Worm (Caenorhabditis elegans) whole organism, L4/young adult: ENCODE data around the gene mtre-1.
A peak's percentile ranks its signal among the peaks of the same experiment; 100 is the strongest.

Experiments used
- W03F9.2 ChIP-seq: fragments of 150-350 bp; optimal IDR thresholded peaks from 2 replicates; lab custom pipeline; 2014; ENCODE audit warnings: missing biosample characterization, missing genetic modification characterization
- dao-5 ChIP-seq: sonication (generic microtip); optimal IDR thresholded peaks from 2 replicates; lab custom pipeline; 2016; ENCODE audit warnings: missing genotype, missing genetic modification characterization, moderate library complexity, missing compliant biosample characterization
- him-1 ChIP-seq: sonication (generic microtip); optimal IDR thresholded peaks from 2 replicates; lab custom pipeline; 2016; ENCODE audit warnings: missing genotype, missing genetic modification reagents, missing genetic modification characterization, missing compliant biosample characterization

Gene mtre-1

DNA sequence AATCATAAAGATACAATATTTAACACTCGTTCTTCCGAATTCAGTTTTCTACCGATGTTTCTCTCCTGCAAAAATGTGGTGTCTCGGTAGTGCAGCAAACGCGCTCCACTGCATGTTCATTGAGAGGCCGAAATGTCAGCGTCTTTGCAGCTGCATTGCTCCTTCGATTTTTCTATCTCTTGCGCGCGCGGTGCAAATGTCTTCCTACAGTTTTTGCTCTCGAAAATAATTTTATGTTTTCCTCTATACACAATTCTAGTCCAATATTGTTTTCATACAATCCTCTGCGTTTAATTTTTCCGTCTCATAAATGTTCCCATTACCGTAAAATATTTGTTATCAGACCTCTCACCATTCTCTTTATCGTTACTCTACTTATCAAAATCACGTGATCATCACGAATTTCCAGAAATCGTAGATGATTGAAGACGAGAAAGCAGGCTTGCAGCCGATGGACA, 12.0 kb upstream of the mtre-1 start, which contains the start of gene ufd-2:
TSS of gene ufd-2 (plus strand) at position 408 of the 458 bp plus-strand sequence.
- TF ChIP-seq W03F9.2 (peak; percentile 66), him-1 (tag; lab: Kevin White, UChicago) (no peak)

DNA sequence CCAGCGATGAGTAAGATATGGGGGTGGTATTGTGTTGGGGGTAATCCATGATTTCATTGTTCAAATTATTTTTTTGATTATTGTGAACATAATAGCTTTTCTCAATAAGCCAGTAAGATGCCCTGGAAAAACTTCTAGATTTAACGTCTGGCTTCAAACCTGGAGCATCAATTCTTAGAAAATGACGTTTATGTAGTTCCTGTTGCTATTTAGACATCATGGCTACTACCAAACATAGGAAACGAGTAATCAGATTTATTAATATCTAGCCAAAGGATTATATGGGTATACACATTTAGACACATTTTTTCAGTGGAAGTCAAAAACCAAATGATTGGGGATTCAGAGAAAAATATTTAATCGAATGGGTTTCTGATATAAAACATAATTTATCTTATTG, 9.2 kb upstream of the mtre-1 start:
- TF ChIP-seq W03F9.2, result no peak
- no peak for TF ChIP-seq dao-5 (tag; lab: Kevin White, UChicago)
- TF ChIP-seq him-1 (tag; lab: Kevin White, UChicago), result no peak

DNA sequence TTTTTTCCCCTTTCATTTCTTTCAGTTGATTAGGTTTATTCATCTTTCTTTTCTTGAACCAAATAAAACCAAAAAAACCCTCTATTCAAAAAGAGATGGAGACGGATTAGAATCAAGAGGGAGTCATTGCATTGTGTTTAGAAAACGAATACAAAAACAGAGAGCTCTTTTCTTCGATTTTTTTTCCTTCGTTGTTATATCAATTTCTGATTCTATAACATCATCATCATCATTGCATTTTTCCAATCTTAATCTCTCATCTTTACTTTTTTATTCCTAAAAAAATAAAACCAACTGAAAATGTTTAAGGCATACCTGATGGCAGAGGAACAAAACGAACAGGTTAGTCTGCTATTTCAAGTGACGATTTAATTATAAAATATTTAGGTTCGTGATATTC, 8.4 kb upstream of the mtre-1 start, which contains the start of gene T05H10.8:
TSS of gene T05H10.8 (plus strand) at position 301 of the 400 bp plus-strand sequence.
- no peak for TF ChIP-seq W03F9.2
- no peak for TF ChIP-seq dao-5 (tag; lab: Kevin White, UChicago)
- no peak for TF ChIP-seq him-1 (tag; lab: Kevin White, UChicago)

DNA sequence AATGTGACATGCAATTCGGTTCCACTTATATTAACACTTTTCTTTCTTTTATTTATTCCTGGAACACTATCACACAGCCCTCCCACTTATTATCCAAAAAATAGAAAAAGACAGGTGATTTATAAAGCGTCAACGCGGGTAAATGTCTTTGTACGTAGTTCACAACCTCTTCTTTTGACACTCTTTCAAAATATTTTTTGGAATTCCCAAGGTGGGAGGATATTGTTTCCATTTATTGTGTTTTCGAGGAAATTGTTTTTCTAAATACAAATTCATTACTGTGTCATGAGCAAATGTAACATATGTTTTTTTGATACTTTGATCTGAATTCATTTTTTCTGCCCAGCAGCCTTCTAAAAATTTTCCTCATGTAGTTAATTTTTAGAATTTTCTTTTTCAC, 7.5 kb upstream of the mtre-1 start:
- no peak for TF ChIP-seq dao-5 (tag; lab: Kevin White, UChicago)
- TF ChIP-seq W03F9.2, result no peak
- TF ChIP-seq him-1 (tag; lab: Kevin White, UChicago), result no peak

DNA sequence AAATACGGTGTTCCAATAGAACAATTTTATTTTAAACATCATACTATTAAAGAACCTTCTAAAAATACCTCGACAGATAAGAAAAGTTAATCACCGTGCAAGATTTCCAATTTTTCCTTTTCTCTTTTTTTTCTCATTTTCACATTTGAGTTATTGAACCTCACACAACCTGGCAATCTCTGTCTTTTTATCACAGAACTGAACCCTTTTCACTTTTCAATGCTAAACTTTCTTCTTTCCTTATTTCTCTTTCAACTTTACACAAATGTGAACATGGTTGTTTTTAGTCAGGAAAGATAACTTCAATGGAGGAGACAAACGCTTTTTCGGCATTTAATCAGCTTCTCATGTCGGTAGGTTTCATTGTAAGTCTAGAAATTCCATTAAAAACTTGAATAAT, 2.5 kb upstream of the mtre-1 start, which contains the start of gene T05H10.4:
TSS of gene T05H10.4 (plus strand) at position 301 of the 400 bp plus-strand sequence.
- TF ChIP-seq him-1 (tag; lab: Kevin White, UChicago), result no peak
- TF ChIP-seq W03F9.2, result no peak
- no peak for TF ChIP-seq dao-5 (tag; lab: Kevin White, UChicago)

DNA sequence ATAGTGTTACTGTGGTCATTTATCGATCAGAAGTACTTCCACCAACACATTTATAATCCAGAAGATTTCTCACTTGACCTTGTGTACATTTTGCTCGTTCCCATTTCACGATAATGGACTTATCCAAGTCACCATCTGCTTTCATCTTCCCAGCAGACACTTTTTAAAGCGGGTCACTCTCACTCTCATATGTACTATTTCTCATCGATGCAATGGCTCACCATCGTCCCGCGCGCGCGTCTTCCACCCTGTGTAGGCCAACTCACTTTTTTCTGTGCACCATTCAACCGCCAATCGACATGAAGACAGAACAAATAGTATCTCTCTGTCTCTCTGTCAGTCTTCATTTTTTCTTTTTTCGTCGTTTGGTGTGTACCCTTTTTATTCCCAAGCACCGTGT, 1.8 kb upstream of the mtre-1 start:
- TF ChIP-seq W03F9.2, result no peak
- no peak for TF ChIP-seq dao-5 (tag; lab: Kevin White, UChicago)
- no peak for TF ChIP-seq him-1 (tag; lab: Kevin White, UChicago)

DNA sequence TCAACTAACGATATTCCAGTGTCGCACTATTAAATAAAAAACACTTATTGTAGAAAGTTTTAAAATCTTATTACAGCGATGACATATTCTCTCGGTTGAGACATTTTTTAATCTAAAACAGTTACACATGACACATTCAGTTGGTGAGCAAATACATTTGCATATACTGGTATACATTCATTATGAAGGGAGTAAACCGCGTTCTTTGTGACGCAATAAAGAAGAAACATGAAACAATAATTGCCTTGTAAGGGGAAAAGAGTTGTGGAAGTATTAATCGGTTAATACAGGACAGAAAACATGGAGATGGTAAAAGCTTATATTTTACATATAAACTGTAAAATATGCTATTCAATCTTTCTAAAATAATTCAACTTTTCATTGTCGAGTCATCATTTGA, 953 bp upstream of the mtre-1 start:
- no peak for TF ChIP-seq W03F9.2
- TF ChIP-seq him-1 (tag; lab: Kevin White, UChicago), result no peak
- TF ChIP-seq dao-5 (tag; lab: Kevin White, UChicago), result no peak

DNA sequence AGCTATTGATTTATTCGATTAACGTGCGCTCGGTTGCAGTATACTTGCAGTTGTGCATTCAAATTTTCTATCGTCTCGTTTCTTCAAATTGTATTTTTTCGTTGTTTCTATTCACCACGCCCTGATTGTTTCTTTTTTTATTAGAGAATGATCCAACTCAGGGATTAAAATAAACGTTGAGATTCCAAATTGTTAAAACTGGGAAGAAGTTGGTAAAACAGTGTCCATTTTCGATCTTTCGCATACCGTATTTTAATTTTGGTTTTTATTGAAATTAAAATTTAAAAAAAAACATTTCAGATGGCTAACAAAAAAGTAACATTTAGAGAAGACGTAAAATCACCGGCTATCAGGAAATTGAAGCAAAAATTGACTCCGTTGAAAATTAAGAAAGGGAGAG, 3.1 kb downstream of the mtre-1 start, which contains the start of gene apn-1:
TSS of gene apn-1 (plus strand) at position 301 of the 400 bp plus-strand sequence.
- TF ChIP-seq W03F9.2 (no peak), dao-5 (tag; lab: Kevin White, UChicago) (no peak)

DNA sequence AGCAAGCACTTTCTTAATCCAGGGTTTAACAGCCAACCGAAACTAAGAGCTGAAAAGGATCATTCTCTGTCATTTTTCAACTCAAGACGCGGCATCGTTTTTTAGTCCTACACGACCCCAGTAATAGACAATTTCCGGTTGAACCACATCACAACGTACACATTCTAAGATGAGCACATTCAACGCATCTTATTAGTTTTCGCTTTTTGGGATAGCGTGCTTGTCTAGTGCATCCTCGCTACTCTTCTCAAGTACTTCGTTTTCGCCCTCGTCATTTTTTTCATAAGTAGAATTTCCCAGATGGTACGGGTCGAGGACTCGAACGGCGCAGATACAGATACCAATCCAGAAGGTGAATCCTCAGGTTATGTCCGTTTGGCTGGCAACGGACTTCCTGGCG, 8.1 kb downstream of the mtre-1 start, which contains the start of gene T05H10.1:
TSS of gene T05H10.1 (plus strand) at position 301 of the 400 bp plus-strand sequence.
- no peak for TF ChIP-seq dao-5 (tag; lab: Kevin White, UChicago)
- TF ChIP-seq W03F9.2, result no peak
- TF ChIP-seq him-1 (tag; lab: Kevin White, UChicago), result no peak

DNA sequence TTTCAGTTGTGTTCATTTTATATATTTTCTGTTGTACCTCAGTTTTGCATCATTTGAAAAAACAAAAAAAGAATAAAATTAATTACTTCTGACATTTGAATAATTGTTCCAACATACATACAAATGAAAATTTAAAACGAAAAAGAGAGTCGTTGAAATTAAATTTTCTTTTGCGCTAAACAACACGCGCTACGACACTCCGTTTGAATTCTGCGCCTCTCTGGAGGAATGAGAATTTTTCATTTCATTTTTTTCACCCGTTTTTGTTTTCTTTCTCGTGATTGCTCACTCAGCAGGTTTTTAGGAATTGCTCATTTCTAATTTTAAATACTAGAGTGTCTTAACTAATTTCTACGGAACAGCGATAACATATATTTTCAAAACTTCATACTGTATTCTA, 8.7 kb downstream of the mtre-1 start:
- TF ChIP-seq dao-5 (tag; lab: Kevin White, UChicago) (no peak), W03F9.2 (peak; percentile 38)

DNA sequence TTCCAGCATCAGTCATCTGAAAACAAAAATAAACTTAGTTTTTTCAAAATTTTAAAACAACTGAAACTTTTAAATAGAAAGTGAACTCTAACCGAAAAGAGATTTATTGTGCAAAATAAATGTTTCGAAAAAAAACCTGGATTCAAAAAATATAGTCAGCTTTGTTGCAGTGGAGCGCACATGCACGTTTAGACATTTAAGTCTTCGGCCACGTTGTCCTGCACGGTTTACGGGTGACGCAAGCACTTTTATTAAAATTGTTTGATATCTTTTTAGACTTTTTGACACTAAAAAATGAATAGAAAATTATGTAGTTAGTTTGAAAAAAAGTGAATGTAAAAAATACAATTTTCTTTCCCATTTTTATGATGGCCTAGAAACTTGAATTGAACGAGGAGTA, 11.0 kb downstream of the mtre-1 start, which contains the start of the genes ubh-4 and algn-6:
TSS of gene ubh-4 (minus strand) at position 182 of the 400 bp plus-strand sequence.
TSS of gene algn-6 (plus strand) at position 387 of the 400 bp plus-strand sequence.
- TF ChIP-seq dao-5 (tag; lab: Kevin White, UChicago) (no peak), W03F9.2 (peak; percentile 77)

DNA sequence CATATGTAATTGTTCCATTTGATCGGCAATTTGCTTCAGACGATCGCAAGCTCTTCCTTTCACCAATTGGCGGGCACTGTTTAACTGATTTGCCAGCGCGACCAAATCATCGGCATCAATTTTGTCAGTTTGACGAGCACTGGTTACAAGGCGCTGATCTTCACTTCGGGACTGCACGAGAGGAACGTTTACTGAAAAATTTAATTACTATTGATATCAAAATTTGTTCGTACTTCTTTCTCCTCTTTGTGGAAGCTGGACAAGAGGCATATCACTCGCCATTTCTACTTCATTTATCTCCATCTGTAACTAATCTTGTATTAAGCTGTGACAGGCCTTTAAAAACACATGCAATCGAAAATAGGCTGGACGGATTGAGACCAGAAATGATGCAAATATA, 12.5 kb downstream of the mtre-1 start, which contains the start of gene C08B11.9:
TSS of gene C08B11.9 (minus strand) at position 307 of the 400 bp plus-strand sequence.
- TF ChIP-seq him-1 (tag; lab: Kevin White, UChicago), result no peak
- no peak for TF ChIP-seq dao-5 (tag; lab: Kevin White, UChicago)
- no peak for TF ChIP-seq W03F9.2

DNA sequence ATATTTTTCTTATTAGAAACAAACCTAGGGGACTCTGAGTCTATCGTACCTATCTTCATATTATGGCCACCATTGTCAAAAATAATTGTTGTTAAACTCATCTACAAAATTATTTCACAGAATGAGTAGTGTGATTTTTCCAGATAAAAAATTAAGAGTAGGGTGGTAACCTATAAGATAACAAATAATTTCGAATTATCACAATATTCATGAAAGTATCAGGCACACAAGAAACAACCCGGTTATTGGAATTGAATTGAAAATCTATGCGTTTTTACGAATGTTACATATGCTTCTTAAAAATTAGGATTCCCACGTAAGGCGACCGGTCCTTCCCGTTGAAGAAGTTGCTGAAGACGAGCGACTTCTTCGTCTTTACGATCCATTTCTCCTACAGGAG, 13.1 kb downstream of the mtre-1 start, which contains the start of gene arp-6:
TSS of gene arp-6 (minus strand) at position 101 of the 400 bp plus-strand sequence.
- TF ChIP-seq W03F9.2, result no peak
- TF ChIP-seq him-1 (tag; lab: Kevin White, UChicago), result no peak
- TF ChIP-seq dao-5 (tag; lab: Kevin White, UChicago), result no peak

DNA sequence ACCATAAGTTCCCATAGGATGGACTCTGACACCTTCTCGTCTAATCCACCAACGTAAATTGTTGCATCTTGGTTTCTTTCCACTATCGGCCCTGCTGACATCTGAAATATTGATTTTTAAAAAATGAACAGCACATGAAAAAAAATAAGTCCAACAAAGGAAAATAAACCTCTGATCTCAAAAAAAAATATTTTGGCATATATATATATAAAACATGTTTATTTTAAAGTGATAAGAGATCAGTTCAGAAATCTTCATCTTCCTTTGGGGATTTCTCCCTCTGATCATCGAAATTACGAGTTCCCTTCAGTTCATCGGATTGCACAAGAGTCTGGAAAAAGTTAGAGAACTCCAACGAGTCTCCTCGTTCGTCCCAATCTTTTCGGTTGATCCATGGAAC, 14.7 kb downstream of the mtre-1 start, which contains the start of gene sap-49:
TSS of gene sap-49 (minus strand) at position 101 of the 400 bp plus-strand sequence.
- TF ChIP-seq dao-5 (tag; lab: Kevin White, UChicago), result no peak
- no peak for TF ChIP-seq him-1 (tag; lab: Kevin White, UChicago)
- TF ChIP-seq W03F9.2, result no peak

DNA sequence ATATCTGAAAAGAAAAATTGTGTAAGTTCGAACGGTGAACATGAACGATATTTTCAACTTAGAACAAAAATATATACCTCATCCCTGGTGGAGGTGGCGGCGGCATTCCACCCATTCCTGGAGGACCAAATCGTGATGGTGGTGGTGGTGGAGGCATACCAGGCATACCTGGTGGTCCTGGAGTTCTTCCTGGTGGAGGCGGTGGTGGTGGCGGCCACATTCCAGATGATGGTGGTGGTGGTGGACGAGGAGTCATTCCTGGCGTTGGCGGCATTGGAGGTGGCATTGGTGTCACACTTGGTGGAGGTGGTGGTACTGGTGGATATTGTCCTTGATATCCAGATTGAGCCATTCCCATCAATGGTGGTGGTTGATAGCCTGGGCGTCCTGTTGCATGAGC, 15.8 kb downstream of the mtre-1 start:
- no peak for TF ChIP-seq W03F9.2
- TF ChIP-seq dao-5 (tag; lab: Kevin White, UChicago), result no peak
- TF ChIP-seq him-1 (tag; lab: Kevin White, UChicago), result no peak
